Fruit fly (Drosophila melanogaster): Measurements from ENCODE around the gene trbl.

DNA sequence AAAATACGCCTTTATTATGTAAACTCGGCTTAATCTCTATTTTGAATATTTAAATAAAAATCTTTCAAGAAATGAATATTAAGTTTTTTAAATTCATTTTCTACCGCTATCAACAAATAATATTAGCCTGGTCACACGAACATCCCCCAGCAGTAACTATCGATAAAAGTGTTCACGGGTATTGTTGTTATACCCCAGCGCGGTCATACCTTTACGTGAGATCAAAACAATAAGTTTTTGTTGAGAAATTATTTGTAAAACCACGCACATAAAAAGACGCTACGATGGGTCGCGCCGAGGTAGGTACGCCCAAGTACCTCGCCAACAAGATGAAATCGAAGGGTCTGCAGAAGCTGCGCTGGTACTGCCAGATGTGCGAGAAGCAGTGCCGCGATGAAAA is 44.8 kb downstream of the trbl start, which contains the start of gene kin17:
- TF ChIP-seq psq (optimal IDR thresholded peaks at IDR 0.05): no peak
- no peak for TF ChIP-seq Dll (optimal IDR thresholded peaks at IDR 0.05)
- no peak for TF ChIP-seq EcR (GFP tag; optimal IDR thresholded peaks at IDR 0.05)
- TF ChIP-seq CG8478 (optimal IDR thresholded peaks at IDR 0.05): no peak
- TF ChIP-seq pan (optimal IDR thresholded peaks at IDR 0.05): no peak
- no peak for TF ChIP-seq usp (GFP tag; optimal IDR thresholded peaks at IDR 0.05)
